Fruit fly (Drosophila melanogaster) whole organism, prepupa: ENCODE measurements around the gene Tpi.

Source experiments
- Blimp-1 ChIP-seq: fragments of 200-800 bp; sonication (Bioruptor generic); optimal IDR thresholded peaks from 3 replicates; lab custom pipeline; 2017; ENCODE audit warnings: missing biosample characterization, missing genetic modification characterization, mild to moderate bottlenecking, moderate library complexity, missing genetic modification reagents
- CG10669 ChIP-seq: fragments of 200-800 bp; sonication (Bioruptor generic); optimal IDR thresholded peaks from 3 replicates; lab custom pipeline; 2018; ENCODE audit warnings: missing biosample characterization, mild to moderate bottlenecking, missing genetic modification characterization, moderate library complexity
- CG11762 ChIP-seq: fragments of 200-800 bp; sonication (Bioruptor generic); optimal IDR thresholded peaks from 3 replicates; lab custom pipeline; 2016; ENCODE audit warnings: missing biosample characterization, missing genetic modification characterization; ENCODE audit not compliant: insufficient read depth
- CG11902 ChIP-seq: fragments of 200-800 bp; sonication (Bioruptor generic); optimal IDR thresholded peaks from 3 replicates; lab custom pipeline; 2016; ENCODE audit warnings: missing biosample characterization, missing genetic modification characterization
- CG1621 ChIP-seq: fragments of 200-800 bp; sonication (Bioruptor generic); optimal IDR thresholded peaks from 3 replicates; lab custom pipeline; 2018; ENCODE audit warnings: missing biosample characterization, mild to moderate bottlenecking, missing genetic modification characterization
- CG3032 ChIP-seq: fragments of 200-800 bp; optimal IDR thresholded peaks from 2 replicates; lab custom pipeline; 2019; ENCODE audit warnings: missing biosample characterization, mild to moderate bottlenecking, missing genetic modification characterization, moderate library complexity
- CG31627 ChIP-seq: fragments of 200-800 bp; sonication (Bioruptor generic); optimal IDR thresholded peaks from 3 replicates; lab custom pipeline; 2016; ENCODE audit warnings: missing biosample characterization, missing genetic modification characterization
- CG32006 ChIP-seq: fragments of 200-800 bp; sonication (Bioruptor generic); optimal IDR thresholded peaks from 3 replicates; lab custom pipeline; 2017; ENCODE audit warnings: missing biosample characterization, mild to moderate bottlenecking, missing genetic modification characterization
- CG34406 ChIP-seq: fragments of 200-800 bp; sonication (Bioruptor generic); optimal IDR thresholded peaks from 3 replicates; lab custom pipeline; 2016; ENCODE audit warnings: missing biosample characterization, missing genetic modification characterization
- CG4318 ChIP-seq: fragments of 200-800 bp; sonication (Bioruptor generic); optimal IDR thresholded peaks from 3 replicates; lab custom pipeline; 2017; ENCODE audit warnings: missing biosample characterization, mild to moderate bottlenecking, missing genetic modification characterization
- CG6854 ChIP-seq: fragments of 200-800 bp; sonication (Bioruptor generic); optimal IDR thresholded peaks from 2 replicates; lab custom pipeline; 2017; ENCODE audit warnings: missing biosample characterization, mild to moderate bottlenecking, missing genetic modification characterization
- CG8119 ChIP-seq: fragments of 200-800 bp; sonication (Bioruptor generic); IDR thresholded peaks from 3 replicates; pipeline ENCODE4 v1.3.6; 2022; ENCODE audit warnings: missing biosample characterization, missing genetic modification characterization
- CG9139 ChIP-seq: fragments of 200-800 bp; sonication (Bioruptor generic); optimal IDR thresholded peaks from 3 replicates; lab custom pipeline; 2017; ENCODE audit warnings: missing biosample characterization, mild to moderate bottlenecking, missing genetic modification characterization
- Eip75B ChIP-seq: fragments of 200-800 bp; sonication (Bioruptor generic); optimal IDR thresholded peaks from 3 replicates; lab custom pipeline; 2016; ENCODE audit warnings: missing biosample characterization, missing genetic modification characterization
- Eip78C ChIP-seq: fragments of 200-800 bp; sonication (Bioruptor generic); peaks from one replicate; lab custom pipeline; 2016; ENCODE audit warnings: missing biosample characterization, missing genetic modification characterization
- Eip93F ChIP-seq: fragments of 200-800 bp; sonication (Bioruptor generic); optimal IDR thresholded peaks from 2 replicates; lab custom pipeline; 2016; ENCODE audit warnings: missing biosample characterization, mild to moderate bottlenecking, missing genetic modification characterization
- Gug ChIP-seq: fragments of 200-800 bp; sonication (Bioruptor generic); IDR thresholded peaks from 2 replicates; pipeline ENCODE4 v1.3.6; 2022; ENCODE audit warnings: missing biosample characterization, missing genetic modification characterization
- Hr39 ChIP-seq: fragments of 200-800 bp; sonication (Bioruptor generic); optimal IDR thresholded peaks from 2 replicates; lab custom pipeline; 2016; ENCODE audit warnings: missing biosample characterization, missing genetic modification characterization
- Hr4 ChIP-seq: fragments of 200-800 bp; sonication (Bioruptor generic); optimal IDR thresholded peaks from 3 replicates; lab custom pipeline; 2016; ENCODE audit warnings: missing biosample characterization, missing genetic modification characterization
- Lpt ChIP-seq: fragments of 200-800 bp; sonication (Bioruptor generic); optimal IDR thresholded peaks from 3 replicates; lab custom pipeline; 2016; ENCODE audit warnings: missing biosample characterization, missing genetic modification characterization
- Met ChIP-seq: fragments of 200-800 bp; sonication (Bioruptor generic); optimal IDR thresholded peaks from 3 replicates; lab custom pipeline; 2016; ENCODE audit warnings: missing biosample characterization, missing genetic modification characterization
- OdsH ChIP-seq: fragments of 200-800 bp; sonication (Bioruptor generic); optimal IDR thresholded peaks from 3 replicates; lab custom pipeline; 2016; ENCODE audit warnings: missing biosample characterization, missing genetic modification characterization
- Smox ChIP-seq: fragments of 200-800 bp; sonication (Bioruptor generic); optimal IDR thresholded peaks from 3 replicates; lab custom pipeline; 2016; ENCODE audit warnings: missing biosample characterization, missing genetic modification characterization
- Sox102F ChIP-seq: fragments of 200-800 bp; sonication (Bioruptor generic); optimal IDR thresholded peaks from 2 replicates; lab custom pipeline; 2016; ENCODE audit warnings: missing biosample characterization, mild to moderate bottlenecking, missing genetic modification characterization
- Sox15 ChIP-seq: fragments of 200-800 bp; sonication (Bioruptor generic); optimal IDR thresholded peaks from 3 replicates; lab custom pipeline; 2016; ENCODE audit warnings: missing biosample characterization, missing genetic modification characterization
- achi ChIP-seq: fragments of 200-800 bp; sonication (Bioruptor generic); optimal IDR thresholded peaks from 3 replicates; lab custom pipeline; 2016; ENCODE audit warnings: missing biosample characterization, missing genetic modification characterization
- cyc ChIP-seq: fragments of 200-800 bp; sonication (Bioruptor generic); optimal IDR thresholded peaks from 3 replicates; lab custom pipeline; 2016; ENCODE audit warnings: missing biosample characterization, missing genetic modification characterization
- dac ChIP-seq: fragments of 200-800 bp; sonication (Bioruptor generic); optimal IDR thresholded peaks from 2 replicates; lab custom pipeline; 2017; ENCODE audit warnings: missing biosample characterization, mild to moderate bottlenecking, missing genetic modification characterization
- dsx ChIP-seq: fragments of 200-800 bp; optimal IDR thresholded peaks from 3 replicates; lab custom pipeline; 2019; ENCODE audit warnings: missing biosample characterization, mild to moderate bottlenecking, missing genetic modification characterization, moderate library complexity; ENCODE audit not compliant: poor library complexity, severe bottlenecking
- eg ChIP-seq: fragments of 200-800 bp; sonication (Bioruptor generic); IDR thresholded peaks from 3 replicates; pipeline ENCODE4 v1.3.6; 2022; ENCODE audit warnings: missing biosample characterization, missing genetic modification characterization
- esn ChIP-seq: fragments of 200-800 bp; sonication (Bioruptor generic); optimal IDR thresholded peaks from 2 replicates; lab custom pipeline; 2016; ENCODE audit warnings: missing biosample characterization, mild to moderate bottlenecking, missing genetic modification characterization, moderate library complexity
- fd59A ChIP-seq: fragments of 200-800 bp; sonication (Bioruptor generic); optimal IDR thresholded peaks from 2 replicates; lab custom pipeline; 2017; ENCODE audit warnings: missing biosample characterization, mild to moderate bottlenecking, missing genetic modification characterization, missing genetic modification reagents
- lz ChIP-seq: fragments of 200-800 bp; sonication (Bioruptor generic); optimal IDR thresholded peaks from 3 replicates; lab custom pipeline; 2016; ENCODE audit warnings: missing biosample characterization, missing genetic modification characterization
- salr ChIP-seq, 2 experiments: fragments of 200-800 bp; sonication (Bioruptor generic); optimal IDR thresholded peaks; 3 replicates each; lab custom pipeline; 2016 to 2018; ENCODE audit warnings: missing biosample characterization in 2 of 2, missing genetic modification characterization in 2 of 2, mild to moderate bottlenecking in 1 of 2
- topi ChIP-seq: fragments of 200-800 bp; sonication (Bioruptor generic); optimal IDR thresholded peaks from 3 replicates; lab custom pipeline; 2016; ENCODE audit warnings: missing biosample characterization, missing genetic modification characterization
- vri ChIP-seq: fragments of 200-800 bp; sonication (Bioruptor generic); optimal IDR thresholded peaks from 3 replicates; lab custom pipeline; 2016; ENCODE audit warnings: missing biosample characterization, mild to moderate bottlenecking, missing genetic modification characterization

Tpi gene

dm6 chr3R:30092700-30093044, 41.7 kb downstream of the Tpi start (continued):
- TF ChIP-seq CG10669 (GFP tag; lab: Kevin White, UChicago) (no peak), CG4318 (GFP tag; lab: Kevin White, UChicago) (peak; percentile 62), Hr4 (GFP tag; lab: Kevin White, UChicago) (peak; percentile 88), CG9139 (GFP tag; lab: Kevin White, UChicago) (no peak), CG32006 (peak; percentile 85), Sox15 (GFP tag; lab: Kevin White, UChicago) (no peak), dsx (no peak), CG31627 (GFP tag; lab: Kevin White, UChicago) (peak; percentile 51), CG8119 (GFP tag; lab: Robert Waterston, UW) (peak; percentile 79), esn (GFP tag; lab: Kevin White, UChicago) (peak; percentile 38), achi (peak; percentile 57), CG1621 (no peak), Blimp-1 (GFP tag; lab: Kevin White, UChicago) (peak; percentile 19), Sox102F (GFP tag; lab: Kevin White, UChicago) (peak; percentile 38), eg (GFP tag; lab: Robert Waterston, UW) (peak; percentile 85), dac (GFP tag; lab: Kevin White, UChicago) (peak; percentile 74), fd59A (GFP tag; lab: Kevin White, UChicago) (no peak), Eip78C (GFP tag; lab: Kevin White, UChicago) (peak; percentile 86), vri (GFP tag; lab: Kevin White, UChicago) (peak; percentile 9), Eip75B (GFP tag; lab: Kevin White, UChicago) (peak; percentile 28), CG11902 (GFP tag; lab: Kevin White, UChicago) (peak; percentile 30), Lpt (peak; percentile 59), CG11762 (no peak), topi (GFP tag; lab: Kevin White, UChicago) (peak; percentile 49), CG3032 (tag; lab: Kevin White, UChicago) (no peak), Met (peak; percentile 46), lz (GFP tag; lab: Kevin White, UChicago) (peak; percentile 29), Eip93F (GFP tag; lab: Kevin White, UChicago) (no peak), cyc (GFP tag; lab: Kevin White, UChicago) (peak; percentile 41), CG6854 (no peak), salr (GFP tag; optimal IDR thresholded peaks at IDR 0.05; lab: Kevin White, UChicago) (peak in 1 of 2 experiments; percentile 62), Hr39 (GFP tag; lab: Kevin White, UChicago) (peak; percentile 61), Smox (peak; percentile 20), OdsH (GFP tag; lab: Kevin White, UChicago) (peak; percentile 71)

- TF ChIP-seq Sox102F (GFP tag; lab: Kevin White, UChicago) (no peak), Gug (GFP tag; lab: Robert Waterston, UW) (no peak), Hr4 (GFP tag; lab: Kevin White, UChicago) (no peak), CG34406 (GFP tag; lab: Kevin White, UChicago) (no peak), dsx (no peak)
- TF ChIP-seq, all 60 proteins: peak for 0
Observed at dm6 chr3R:30091795-30092699, 42.4 kb downstream of the Tpi start.
